Worm (Caenorhabditis elegans) whole organism, midembryonic: ENCODE results near the gene F41E6.12.

Experiments used
- T22C8.4 ChIP-seq: fragments of 200-800 bp; sonication (Bioruptor generic); IDR thresholded peaks from 2 replicates; pipeline ENCODE4 v1.3.6; 2022; ENCODE audit warnings: missing genetic modification characterization, missing compliant biosample characterization
- ref-1 ChIP-seq: fragments of 200-800 bp; sonication (Bioruptor generic); conservative IDR thresholded peaks from 2 replicates; pipeline ENCODE4 v1.3.6; 2022; ENCODE audit warnings: missing genetic modification reagents, missing genetic modification characterization, missing compliant biosample characterization
- ztf-23 ChIP-seq: fragments of 200-800 bp; sonication (Bioruptor generic); IDR thresholded peaks from 2 replicates; pipeline ENCODE4 v1.3.6; 2022; ENCODE audit warnings: missing genetic modification reagents, missing genetic modification characterization, missing compliant biosample characterization
- ztf-29 ChIP-seq: fragments of 200-800 bp; sonication (Bioruptor generic); IDR thresholded peaks from 2 replicates; pipeline ENCODE4 v1.3.6; 2022; ENCODE audit warnings: missing genetic modification reagents, missing genetic modification characterization, missing compliant biosample characterization

ce11 chrV:8652177-8652576, 23.2 kb upstream of the F41E6.12 start:
- TF ChIP-seq ref-1 (GFP tag; lab: Robert Waterston, UW) (no peak), ztf-23 (no peak), ztf-29 (GFP tag; lab: Robert Waterston, UW) (no peak), T22C8.4 (GFP tag; lab: Robert Waterston, UW) (no peak)
